Worm (Caenorhabditis elegans) whole organism, L4/young adult: Measurements from ENCODE around the gene F54F7.3.

ENCODE experiments used
- W03F9.2 ChIP-seq: fragments of 150-350 bp; optimal IDR thresholded peaks from 2 replicates; lab custom pipeline; 2014; ENCODE audit warnings: missing biosample characterization, missing genetic modification characterization
- dao-5 ChIP-seq: sonication (generic microtip); optimal IDR thresholded peaks from 2 replicates; lab custom pipeline; 2016; ENCODE audit warnings: missing genotype, missing genetic modification characterization, moderate library complexity, missing compliant biosample characterization
- him-1 ChIP-seq: sonication (generic microtip); optimal IDR thresholded peaks from 2 replicates; lab custom pipeline; 2016; ENCODE audit warnings: missing genotype, missing genetic modification reagents, missing genetic modification characterization, missing compliant biosample characterization

The F54F7.3 gene

DNA sequence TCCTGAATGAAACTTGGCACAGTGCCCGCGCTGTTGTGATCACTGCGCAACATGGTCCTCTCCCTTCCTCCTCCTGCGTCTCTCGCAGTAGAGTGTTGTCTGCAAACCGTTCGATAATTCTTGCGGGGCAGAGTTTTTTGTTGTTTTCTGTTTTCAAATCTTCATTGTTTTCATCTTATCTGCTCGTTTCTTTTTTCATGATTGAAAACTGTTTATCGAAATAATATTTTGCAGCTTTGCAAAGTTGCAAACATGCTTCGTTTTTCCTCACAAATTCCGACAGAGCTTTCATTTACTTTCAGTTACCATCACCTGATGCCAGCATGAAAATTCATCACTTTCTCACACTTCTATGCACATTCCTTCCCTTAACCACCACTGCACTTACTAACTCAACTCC is 7.2 kb upstream of the F54F7.3 start, which contains the start of gene mes-1:
Gene mes-1 (plus strand): TSS at position 301 of the 400 bp plus-strand sequence.
- TF ChIP-seq him-1 (tag; lab: Kevin White, UChicago) (no peak), W03F9.2 (no peak), dao-5 (tag; lab: Kevin White, UChicago) (no peak)

ce11 chrX:11856214-11856613 is 6.2 kb upstream of the F54F7.3 start:
- no peak for TF ChIP-seq W03F9.2
- TF ChIP-seq him-1 (tag; lab: Kevin White, UChicago) = no peak
- no peak for TF ChIP-seq dao-5 (tag; lab: Kevin White, UChicago)

- TF ChIP-seq W03F9.2 = no peak
- no peak for TF ChIP-seq dao-5 (tag; lab: Kevin White, UChicago)
- no peak for TF ChIP-seq him-1 (tag; lab: Kevin White, UChicago)
Measured at ce11 chrX:11854903-11855302, 4.9 kb upstream of the F54F7.3 start, which contains the start of gene F54F7.8. Gene F54F7.8 (minus strand): TSS chrX:11855003.

- TF ChIP-seq W03F9.2 = no peak
- no peak for TF ChIP-seq dao-5 (tag; lab: Kevin White, UChicago)
- TF ChIP-seq him-1 (tag; lab: Kevin White, UChicago) = no peak
Measured at ce11 chrX:11854432-11854831, 4.5 kb upstream of the F54F7.3 start.

ce11 chrX:11852494-11852893 is 2.5 kb upstream of the F54F7.3 start, which contains the start of gene xtr-1:
Gene xtr-1 (plus strand): TSS chrX:11852794.
- no peak for TF ChIP-seq him-1 (tag; lab: Kevin White, UChicago)
- no peak for TF ChIP-seq dao-5 (tag; lab: Kevin White, UChicago)
- TF ChIP-seq W03F9.2 = no peak

DNA sequence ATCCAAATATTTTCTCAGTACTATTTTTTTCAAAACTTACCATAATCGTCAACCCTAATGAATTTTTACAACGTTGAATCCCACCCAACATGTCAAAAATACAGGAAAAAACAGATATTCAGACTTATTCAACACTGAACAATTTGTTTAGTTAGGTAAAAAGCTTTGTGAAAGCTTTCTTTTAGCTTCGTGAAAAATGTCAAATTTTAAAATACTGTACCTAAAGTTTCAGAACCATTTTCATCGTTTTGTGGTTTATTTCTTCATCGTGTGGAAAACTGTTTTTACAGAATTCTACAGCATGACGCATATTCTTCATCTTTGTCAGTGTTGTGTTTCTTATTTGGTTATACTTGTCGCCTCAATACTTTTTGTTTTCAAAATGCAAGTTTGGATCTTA is 590 bp upstream of the F54F7.3 start, which contains the start of gene F54F7.14:
Gene F54F7.14 (plus strand): TSS at position 301 of the 400 bp plus-strand sequence.
- TF ChIP-seq him-1 (tag; lab: Kevin White, UChicago) (no peak), dao-5 (tag; lab: Kevin White, UChicago) (no peak), W03F9.2 (no peak)

- TF ChIP-seq him-1 (tag; lab: Kevin White, UChicago) (no peak), dao-5 (tag; lab: Kevin White, UChicago) (no peak), W03F9.2 (no peak)
Measured at ce11 chrX:11848618-11849017, 1.4 kb downstream of the F54F7.3 start, which contains the start of gene F54F7.9. Gene F54F7.9 (minus strand): TSS chrX:11848718.

- TF ChIP-seq W03F9.2 (no peak), dao-5 (tag; lab: Kevin White, UChicago) (no peak), him-1 (tag; lab: Kevin White, UChicago) (no peak)
Measured at ce11 chrX:11843363-11843762, 6.6 kb downstream of the F54F7.3 start, which contains the start of gene F54F7.2. Gene F54F7.2 (plus strand): TSS chrX:11843663.

ce11 chrX:11837378-11837777 is 12.6 kb downstream of the F54F7.3 start, which contains the start of gene taf-7.1:
Gene taf-7.1 (minus strand): TSS chrX:11837478.
- TF ChIP-seq dao-5 (tag; lab: Kevin White, UChicago) (no peak), W03F9.2 (no peak), him-1 (tag; lab: Kevin White, UChicago) (no peak)

DNA sequence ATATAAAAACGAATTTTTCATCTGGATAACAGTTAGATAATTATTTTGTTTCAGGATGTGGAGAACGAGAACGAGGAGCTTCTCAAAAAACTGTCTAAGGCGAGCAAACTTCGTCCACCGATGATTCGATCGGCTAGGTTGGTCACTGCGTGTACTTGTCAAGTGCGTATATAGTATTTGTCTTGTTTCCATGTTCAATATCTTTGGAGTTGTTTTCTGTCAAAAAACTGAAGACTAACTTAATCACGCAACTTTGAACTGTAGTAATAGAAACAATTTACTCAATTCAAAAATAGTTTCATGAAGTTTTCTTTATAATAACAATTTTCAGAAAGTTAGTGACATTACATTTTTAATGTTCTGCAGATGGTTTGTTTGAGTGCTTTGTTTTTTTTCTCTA is 21.3 kb downstream of the F54F7.3 start:
- TF ChIP-seq W03F9.2 (no peak), him-1 (tag; lab: Kevin White, UChicago) (no peak), dao-5 (tag; lab: Kevin White, UChicago) (no peak)

ce11 chrX:11827528-11827927 is 22.5 kb downstream of the F54F7.3 start:
- TF ChIP-seq W03F9.2 = no peak

DNA sequence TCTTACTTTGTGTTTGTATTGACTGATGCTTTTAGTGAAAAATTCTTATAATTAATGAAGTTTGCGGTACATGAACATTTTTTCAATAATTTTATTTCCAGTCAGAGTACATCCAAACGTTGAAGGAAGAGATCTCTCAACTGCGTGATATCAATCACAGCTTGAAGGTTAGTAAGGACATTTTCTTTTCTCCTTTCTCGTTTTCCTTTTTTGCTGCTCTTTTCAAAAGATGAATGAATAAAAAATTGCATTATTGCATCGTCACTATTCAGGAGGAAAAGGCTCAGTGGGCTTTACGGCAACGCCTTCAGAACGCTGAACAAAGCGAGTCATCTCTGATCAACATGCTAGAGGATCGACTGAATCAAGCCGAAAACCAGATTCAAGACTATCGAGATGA is 23.1 kb downstream of the F54F7.3 start:
- TF ChIP-seq W03F9.2 = no peak
- TF ChIP-seq dao-5 (tag; lab: Kevin White, UChicago) = no peak
- TF ChIP-seq him-1 (tag; lab: Kevin White, UChicago) = no peak

DNA sequence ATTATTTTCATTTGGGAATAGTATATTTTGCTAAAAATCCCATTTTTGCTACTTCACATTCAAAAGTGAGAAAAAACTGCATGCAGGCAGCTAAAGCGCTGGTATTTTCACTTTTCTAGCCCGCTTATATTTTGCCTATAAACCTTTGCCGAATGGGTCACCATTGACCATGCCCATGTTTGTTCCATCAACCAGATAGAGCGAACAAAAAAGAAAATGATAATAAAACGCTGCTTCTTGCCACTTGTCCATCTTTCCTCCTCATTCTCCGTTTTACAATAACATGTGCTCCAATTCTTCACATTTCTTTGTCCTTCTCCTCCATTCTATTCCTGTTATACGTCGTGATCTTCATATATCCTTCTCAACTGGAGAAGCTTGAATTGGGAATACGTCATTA is 26.3 kb downstream of the F54F7.3 start, which contains the start of gene tag-241:
Gene tag-241 (plus strand): TSS at position 301 of the 400 bp plus-strand sequence.
- TF ChIP-seq him-1 (tag; lab: Kevin White, UChicago) (no peak), W03F9.2 (no peak), dao-5 (tag; lab: Kevin White, UChicago) (no peak)

- TF ChIP-seq him-1 (tag; lab: Kevin White, UChicago) = no peak
- no peak for TF ChIP-seq W03F9.2
- TF ChIP-seq dao-5 (tag; lab: Kevin White, UChicago) = no peak
Measured at ce11 chrX:11821159-11821720, 28.7 kb downstream of the F54F7.3 start.

- TF ChIP-seq dao-5 (tag; lab: Kevin White, UChicago) (no peak), him-1 (tag; lab: Kevin White, UChicago) (no peak), W03F9.2 (no peak)
Measured at ce11 chrX:11818711-11819110, 31.3 kb downstream of the F54F7.3 start.
